Worm (Caenorhabditis elegans) whole organism, young adult: ENCODE measurements around the gene oig-3.

ENCODE experiments used
- die-1 ChIP-seq: sonication (generic microtip); optimal IDR thresholded peaks from 2 replicates; lab custom pipeline; 2016; ENCODE audit warnings: missing genotype, mild to moderate bottlenecking, missing genetic modification characterization, missing compliant biosample characterization
- unc-62 ChIP-seq: fragments of 150-350 bp; optimal IDR thresholded peaks from 2 replicates; lab custom pipeline; 2014; ENCODE audit warnings: missing biosample characterization, missing genetic modification reagents, missing genetic modification characterization

DNA sequence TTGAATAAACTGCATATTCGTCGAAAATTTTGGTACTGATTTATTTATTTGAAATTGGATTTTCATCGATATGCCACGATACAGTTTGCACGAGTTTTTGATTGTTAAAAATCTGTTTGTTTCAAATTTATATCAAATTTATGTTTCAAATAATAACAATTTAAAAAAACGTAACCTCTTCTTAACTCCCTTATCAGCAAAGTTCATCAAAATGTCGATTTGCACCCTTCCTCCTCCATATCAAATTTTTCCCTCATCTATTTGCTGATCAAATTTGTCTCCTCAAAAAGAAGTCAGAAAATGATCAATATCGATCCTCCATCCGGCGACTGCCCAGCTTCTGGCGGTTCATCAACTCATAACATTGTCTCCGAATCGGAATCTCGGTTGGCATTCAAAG, 18.4 kb upstream of the oig-3 start, which contains the start of gene ssp-33:
- TF ChIP-seq die-1 (tag; lab: Kevin White, UChicago) (no peak), unc-62 (GFP tag; lab: Kevin White, UChicago) (no peak)
